Worm (Caenorhabditis elegans): ENCODE data around the gene cebp-1.

DNA sequence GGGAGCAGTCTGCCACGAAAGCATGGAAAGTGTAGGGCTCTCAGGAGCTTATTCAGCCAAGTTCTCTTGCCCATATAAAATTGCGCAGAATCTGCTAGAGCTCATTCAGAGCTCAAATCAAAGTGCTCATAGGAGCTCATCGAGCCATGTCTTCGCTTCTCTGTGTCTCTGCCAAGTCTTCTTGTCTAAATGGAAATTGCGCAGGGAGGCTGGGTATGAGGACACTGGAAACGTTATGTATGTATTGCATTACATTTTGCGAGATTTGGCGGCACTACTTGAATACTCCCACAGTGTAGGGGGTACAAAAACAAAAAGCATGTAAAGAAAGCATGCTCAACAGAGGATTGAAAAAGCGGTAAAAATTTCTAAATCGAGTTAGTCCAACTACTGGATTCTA is 16.6 kb downstream of the cebp-1 start:
- TF ChIP-seq skn-1 (tag; optimal IDR thresholded peaks at IDR 0.05), result no peak
- no peak for TF ChIP-seq nhr-6 (tag; optimal IDR thresholded peaks at IDR 0.05)
- TF ChIP-seq fos-1 (tag; optimal IDR thresholded peaks at IDR 0.05), result no peak

All from whole organism, L4 larva.